Worm (Caenorhabditis elegans) whole organism, midembryonic: ENCODE data around the gene C11D2.4.

ENCODE experiments used
- T22C8.4 ChIP-seq: fragments of 200-800 bp; sonication (Bioruptor generic); IDR thresholded peaks from 2 replicates; pipeline ENCODE4 v1.3.6; 2022; ENCODE audit warnings: missing genetic modification characterization, missing compliant biosample characterization
- cog-1 ChIP-seq: sonication (generic microtip); optimal IDR thresholded peaks from 2 replicates; lab custom pipeline; 2016; ENCODE audit warnings: missing genetic modification characterization, missing compliant biosample characterization
- flt-1 ChIP-seq: fragments of 200-800 bp; sonication (Bioruptor generic); IDR thresholded peaks from 2 replicates; pipeline ENCODE4 v1.3.6; 2022; ENCODE audit warnings: missing genetic modification characterization, missing compliant biosample characterization
- klf-2 ChIP-seq: fragments of 200-800 bp; sonication (Bioruptor generic); conservative IDR thresholded peaks from 2 replicates; pipeline ENCODE4 v1.3.6; 2022; ENCODE audit warnings: missing genetic modification reagents, missing genetic modification characterization, missing compliant biosample characterization
- med-1 ChIP-seq: sonication (generic microtip); optimal IDR thresholded peaks from 2 replicates; lab custom pipeline; 2017; ENCODE audit warnings: missing genetic modification characterization, mild to moderate bottlenecking, missing compliant biosample characterization, antibody characterized with exemption, missing genetic modification reagents; ENCODE audit not compliant: insufficient read depth
- ref-1 ChIP-seq: fragments of 200-800 bp; sonication (Bioruptor generic); conservative IDR thresholded peaks from 2 replicates; pipeline ENCODE4 v1.3.6; 2022; ENCODE audit warnings: missing genetic modification reagents, missing genetic modification characterization, missing compliant biosample characterization
- tab-1 ChIP-seq: fragments of 200-800 bp; sonication (Bioruptor generic); IDR thresholded peaks from 2 replicates; pipeline ENCODE4 v1.3.6; 2022; ENCODE audit warnings: missing genetic modification characterization, missing compliant biosample characterization
- ztf-23 ChIP-seq: fragments of 200-800 bp; sonication (Bioruptor generic); IDR thresholded peaks from 2 replicates; pipeline ENCODE4 v1.3.6; 2022; ENCODE audit warnings: missing genetic modification reagents, missing genetic modification characterization, missing compliant biosample characterization
- ztf-29 ChIP-seq: fragments of 200-800 bp; sonication (Bioruptor generic); IDR thresholded peaks from 2 replicates; pipeline ENCODE4 v1.3.6; 2022; ENCODE audit warnings: missing genetic modification reagents, missing genetic modification characterization, missing compliant biosample characterization

- no peak for TF ChIP-seq ztf-29
- no peak for TF ChIP-seq cog-1 (tag; lab: Kevin White, UChicago)
- no peak for TF ChIP-seq tab-1
- no peak for TF ChIP-seq ztf-23 (GFP tag; lab: Robert Waterston, UW)
- no peak for TF ChIP-seq flt-1 (GFP tag; lab: Robert Waterston, UW)
- TF ChIP-seq klf-2 (GFP tag; lab: Robert Waterston, UW): no peak
- TF ChIP-seq ref-1: no peak
- no peak for TF ChIP-seq T22C8.4
- no peak for TF ChIP-seq med-1 (GFP tag; lab: Kevin White, UChicago)
These were observed 7.4 kb downstream of the C11D2.4 start for ce11 chrIV:6149359-6149758.
